Worm (Caenorhabditis elegans): ENCODE measurements around the gene F17E9.3.
"Not testable (repeated sequence)": the region's sequence is repeated elsewhere in the genome, so short reads cannot be mapped to it uniquely, and the experiment has no call there.

The F17E9.3 gene

DNA sequence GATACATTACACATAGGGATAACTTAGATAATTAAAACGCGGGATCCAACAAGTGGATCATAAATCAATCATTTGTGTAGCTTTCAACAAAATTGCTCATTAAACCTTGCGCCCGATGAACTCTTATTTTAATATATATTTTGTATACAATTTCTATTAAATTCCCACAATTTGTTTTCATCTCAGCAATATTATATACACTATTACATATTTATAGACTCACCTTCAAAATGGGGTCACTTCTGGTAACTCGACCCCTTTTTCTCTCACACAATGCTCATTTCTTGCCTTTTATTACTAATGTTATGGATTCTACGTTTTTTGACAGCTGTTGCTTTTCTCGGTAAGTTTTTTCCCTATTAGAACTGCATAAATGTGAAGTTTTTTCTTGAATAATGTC is 15.0 kb upstream of the F17E9.3 start, which contains the start of gene lgc-6:
TSS of gene lgc-6 (plus strand) at position 301 of the 400 bp plus-strand sequence.
- TF ChIP-seq zfp-2 (tag; optimal IDR thresholded peaks at IDR 0.05): no peak
- no peak for TF ChIP-seq mxl-2 (GFP tag; conservative IDR thresholded peaks at IDR 0.05)
- no peak for TF ChIP-seq dmd-6 (GFP tag; IDR thresholded peaks at IDR 0.05)
- no peak for TF ChIP-seq lir-3 (tag; optimal IDR thresholded peaks at IDR 0.05)
- no peak for TF ChIP-seq saeg-2 (GFP tag; IDR thresholded peaks at IDR 0.05)
- TF ChIP-seq ceh-20 (GFP tag; IDR thresholded peaks at IDR 0.05): no peak
- TF ChIP-seq F37D6.2 (tag; optimal IDR thresholded peaks at IDR 0.05): no peak
- TF ChIP-seq ceh-62 (tag; optimal IDR thresholded peaks at IDR 0.05): no peak
- TF ChIP-seq daf-8 (GFP tag; IDR thresholded peaks at IDR 0.05): no peak
- no peak for TF ChIP-seq ces-1 (GFP tag; optimal IDR thresholded peaks at IDR 0.05)
- no peak for TF ChIP-seq pqm-1 (tag; optimal IDR thresholded peaks at IDR 0.05)
- TF ChIP-seq aha-1 (tag): no peak
- no peak for TF ChIP-seq lin-1 (GFP tag; IDR thresholded peaks at IDR 0.05)
- no peak for TF ChIP-seq set-16 (GFP tag; IDR thresholded peaks at IDR 0.05)

DNA sequence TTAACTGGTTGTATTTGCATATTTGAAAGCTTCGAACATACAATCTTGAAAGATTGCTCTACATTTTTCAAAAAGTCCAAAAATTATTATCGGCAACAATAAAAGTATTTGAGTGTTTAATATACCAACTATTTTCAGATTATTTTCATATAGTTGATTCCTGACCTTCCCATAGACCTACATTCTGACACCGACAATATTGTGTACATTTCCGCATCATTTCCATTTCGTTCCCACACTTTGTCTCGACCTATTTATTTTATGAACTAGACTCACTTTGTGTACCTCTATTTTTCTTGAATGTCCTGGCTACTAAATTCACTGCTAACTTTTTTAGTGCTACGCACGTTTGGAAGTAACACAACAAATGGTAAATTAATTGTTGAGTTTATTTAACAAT is 12.3 kb upstream of the F17E9.3 start, which contains the start of gene lgc-5:
TSS of gene lgc-5 (plus strand) at position 301 of the 400 bp plus-strand sequence.
- no peak for TF ChIP-seq ceh-28 (tag; optimal IDR thresholded peaks at IDR 0.05)
- TF ChIP-seq ces-1 (GFP tag; optimal IDR thresholded peaks at IDR 0.05): no peak
- TF ChIP-seq T20F7.1 (GFP tag; optimal IDR thresholded peaks at IDR 0.05): no peak
- no peak for TF ChIP-seq F26F4.8 (GFP tag; conservative IDR thresholded peaks at IDR 0.05)
- no peak for TF ChIP-seq nhr-77 (tag; optimal IDR thresholded peaks at IDR 0.05)
- TF ChIP-seq hlh-11 (tag; optimal IDR thresholded peaks at IDR 0.05): no peak
- no peak for TF ChIP-seq ceh-82 (tag; optimal IDR thresholded peaks at IDR 0.05)

DNA sequence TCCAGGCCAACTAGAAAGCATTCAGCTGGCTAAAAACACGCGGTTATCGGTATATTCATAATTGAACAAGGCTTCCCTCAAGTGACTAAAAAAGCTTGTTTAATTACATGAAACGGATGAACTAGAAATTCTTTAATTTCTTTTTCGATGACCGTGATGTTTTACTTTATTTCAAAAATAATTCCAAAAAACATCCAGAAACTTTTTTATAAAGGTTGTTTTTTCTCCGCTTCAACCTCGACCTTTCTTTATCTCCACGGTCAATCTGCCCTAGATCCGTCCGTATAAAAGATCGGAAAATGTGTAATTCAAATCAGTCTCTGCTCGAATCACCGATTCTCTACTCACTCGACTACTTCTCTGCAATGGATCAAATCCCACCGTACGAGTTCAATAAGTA is 9.2 kb upstream of the F17E9.3 start, which contains the start of gene F17E9.5:
TSS of gene F17E9.5 (plus strand) at position 301 of the 400 bp plus-strand sequence.
- TF ChIP-seq nhr-102 (tag; optimal IDR thresholded peaks at IDR 0.05): no peak
- TF ChIP-seq unc-62 (GFP tag; optimal IDR thresholded peaks at IDR 0.05 in 1 of 2): peak in 1 of 2 experiments; percentile 34
- no peak for TF ChIP-seq unc-62 (tag; optimal IDR thresholded peaks at IDR 0.05)

DNA sequence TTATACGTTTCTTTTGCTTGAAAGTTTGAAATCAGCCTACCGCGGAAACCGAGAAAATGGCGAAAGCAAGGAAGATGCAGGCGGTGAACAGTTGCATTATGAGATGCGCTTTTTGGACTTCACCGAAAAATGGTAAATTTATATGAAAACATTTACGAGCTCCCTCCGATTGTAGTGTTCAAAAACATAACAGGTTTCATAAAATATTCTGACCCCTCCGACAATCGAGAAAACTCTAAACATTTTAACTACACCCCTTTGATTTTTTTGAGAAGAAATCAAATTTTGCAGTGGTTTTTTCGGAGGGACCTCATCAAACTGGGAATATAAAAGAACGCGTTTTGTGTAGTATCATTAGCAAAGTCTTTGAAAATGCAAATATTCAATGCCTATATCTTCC is 7.6 kb upstream of the F17E9.3 start, which contains the start of the genes F17E9.18 and F17E9.15:
TSS of gene F17E9.18 (minus strand) at position 101 of the 400 bp plus-strand sequence.
TSS of gene F17E9.15 (plus strand) at position 368 of the 400 bp plus-strand sequence.
- TF ChIP-seq nhr-237 (tag; optimal IDR thresholded peaks at IDR 0.05): no peak
- no peak for TF ChIP-seq madf-5 (GFP tag; IDR thresholded peaks at IDR 0.05)

DNA sequence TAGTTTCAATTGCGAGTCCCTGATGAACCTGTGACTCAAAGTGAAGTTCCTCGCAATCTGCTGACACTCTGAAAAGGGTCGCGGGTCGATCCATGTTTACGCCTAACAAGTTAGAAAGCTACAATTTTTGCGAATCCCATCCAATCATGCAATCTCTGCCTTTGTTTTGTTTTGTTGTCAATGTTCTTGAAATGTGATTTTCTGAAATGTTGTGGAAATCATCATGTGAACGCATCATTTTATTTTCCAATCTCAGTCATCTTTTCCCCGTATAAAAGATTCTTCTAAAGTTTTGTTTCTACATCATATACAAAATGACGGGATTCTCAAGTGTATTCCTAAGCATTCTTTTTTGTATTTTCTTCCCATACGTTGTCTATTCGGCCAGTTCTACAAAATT is 6.6 kb upstream of the F17E9.3 start, which contains the start of gene F17E9.4:
TSS of gene F17E9.4 (plus strand) at position 301 of the 400 bp plus-strand sequence.
- TF ChIP-seq aha-1 (tag) (no peak), zip-11 (GFP tag; IDR thresholded peaks at IDR 0.05) (no peak), ceh-32 (tag; optimal IDR thresholded peaks at IDR 0.05; ENCODE audit: poor library complexity) (no peak), T26A8.4 (GFP tag; IDR thresholded peaks at IDR 0.05) (no peak), saeg-2 (GFP tag; IDR thresholded peaks at IDR 0.05) (no peak), zip-2 (tag; optimal IDR thresholded peaks at IDR 0.05) (no peak)

DNA sequence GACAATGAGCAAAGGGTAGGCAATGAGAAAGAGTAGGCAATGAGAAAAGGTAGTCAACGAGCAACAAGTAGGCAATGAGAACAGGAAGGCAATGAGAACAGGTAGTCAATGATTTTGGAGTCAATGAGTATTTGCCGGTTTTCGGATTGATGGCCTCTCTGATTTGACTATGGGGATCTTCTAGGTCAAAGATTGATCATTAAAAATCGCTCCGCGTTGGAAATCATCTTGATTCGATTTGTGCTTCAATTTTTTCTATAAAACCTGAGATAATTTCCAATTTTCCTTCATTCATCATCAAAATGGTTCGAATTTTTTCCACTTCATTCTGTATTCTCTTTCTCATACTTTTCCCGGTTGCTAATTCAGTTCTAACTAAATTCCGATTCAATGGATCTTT is 2.6 kb upstream of the F17E9.3 start, which contains the start of gene F17E9.16:
TSS of gene F17E9.16 (plus strand) at position 301 of the 400 bp plus-strand sequence.
- not testable (repeated sequence) for TF ChIP-seq mes-2 (tag; optimal IDR thresholded peaks at IDR 0.05; ENCODE audit: poor library complexity, severe bottlenecking); hlh-30 (tag; optimal IDR thresholded peaks at IDR 0.05; ENCODE audit: insufficient read depth); nhr-48 (tag; optimal IDR thresholded peaks at IDR 0.05)
